Worm (Caenorhabditis elegans) whole organism, mixed stage, embryonic: ENCODE results near the gene Y43F8B.22.

ENCODE experiments used
- ceh-39 ChIP-seq: fragments of 150-350 bp; optimal IDR thresholded peaks from 2 replicates; lab custom pipeline; 2014; ENCODE audit warnings: missing biosample characterization, missing genetic modification characterization
- ceh-83 ChIP-seq: fragments of 200-800 bp; sonication (Bioruptor generic); optimal IDR thresholded peaks from 2 replicates; lab custom pipeline; 2018; ENCODE audit warnings: mild to moderate bottlenecking, missing genetic modification characterization, missing compliant biosample characterization
- nhr-28 ChIP-seq: fragments of 150-350 bp; optimal IDR thresholded peaks from 2 replicates; lab custom pipeline; 2014; ENCODE audit warnings: missing biosample characterization, missing genetic modification characterization
- pha-4 ChIP-seq: fragments of 150-350 bp; optimal IDR thresholded peaks from 2 replicates; lab custom pipeline; 2018; ENCODE audit warnings: missing biosample characterization, missing genetic modification reagents, missing genetic modification characterization
- snpc-4 ChIP-seq: fragments of 150-350 bp; optimal IDR thresholded peaks from 2 replicates; lab custom pipeline; 2014; ENCODE audit warnings: missing biosample characterization, missing genetic modification characterization
- sptf-1 ChIP-seq: sonication (generic microtip); optimal IDR thresholded peaks from 2 replicates; lab custom pipeline; 2017; ENCODE audit warnings: mild to moderate bottlenecking, missing genetic modification characterization, moderate library complexity, missing compliant biosample characterization
- ztf-11 ChIP-seq: fragments of 150-350 bp; optimal IDR thresholded peaks from 2 replicates; lab custom pipeline; 2014; ENCODE audit warnings: missing biosample characterization, missing genetic modification characterization

DNA sequence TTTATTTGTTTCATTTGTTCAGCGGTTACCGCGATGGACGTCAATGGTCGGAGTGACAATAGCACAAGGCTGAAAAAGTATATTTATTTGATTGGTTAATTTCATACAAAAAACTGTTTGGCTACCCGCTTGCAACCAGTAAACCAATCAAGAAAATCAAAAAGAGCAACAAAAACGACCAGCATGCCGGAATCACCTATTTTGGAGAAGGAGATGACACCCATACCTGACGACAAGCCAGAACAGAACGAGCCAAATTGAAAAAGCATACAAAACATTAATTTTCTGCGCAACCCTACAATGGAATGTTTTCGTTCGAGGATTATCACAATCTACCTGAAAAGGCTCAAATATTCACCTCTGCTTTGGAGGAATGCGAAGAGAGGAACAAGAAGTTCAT lies 7.8 kb downstream of the Y43F8B.22 start, which contains the start of gene Y43F8B.7:
- TF ChIP-seq snpc-4 (tag; lab: Kevin White, UChicago) (no peak), sptf-1 (tag; lab: Kevin White, UChicago) (no peak), ceh-39 (tag; lab: Kevin White, UChicago) (no peak), ceh-83 (no peak), nhr-28 (tag; lab: Kevin White, UChicago) (no peak), ztf-11 (no peak), pha-4 (tag; lab: Kevin White, UChicago) (no peak)
